Worm (Caenorhabditis elegans): ENCODE measurements around the gene M04B2.2.
A peak's percentile ranks its signal among the peaks of the same experiment; 100 is the strongest.

Gene M04B2.2

ce11 chrIV:11522225-11522952, 5.5 kb upstream of the M04B2.2 start (continued):
- TF ChIP-seq somi-1 (GFP tag; optimal IDR thresholded peaks at IDR 0.05) (peak; percentile 29), lin-40 (tag; optimal IDR thresholded peaks at IDR 0.05) (peak; percentile 70), attf-6 (GFP tag; IDR thresholded peaks at IDR 0.05) (no peak), D2030.7 (GFP tag; IDR thresholded peaks at IDR 0.05) (no peak), F23B12.7 (tag; optimal IDR thresholded peaks at IDR 0.05; ENCODE audit: insufficient read depth) (no peak), B0336.3 (GFP tag; IDR thresholded peaks at IDR 0.05) (peak; percentile 73), akir-1 (GFP tag; optimal IDR thresholded peaks at IDR 0.05) (no peak), die-1 (tag; optimal IDR thresholded peaks at IDR 0.05) (no peak), atf-7 (tag; optimal IDR thresholded peaks at IDR 0.05) (peak; percentile 87), hmg-20 (GFP tag; IDR thresholded peaks at IDR 0.05) (no peak), ztf-3 (GFP tag; optimal IDR thresholded peaks at IDR 0.05) (no peak), hlh-26 (GFP tag; conservative IDR thresholded peaks at IDR 0.05) (no peak), ztf-6 (GFP tag; IDR thresholded peaks at IDR 0.05) (no peak), nhr-120 (GFP tag; IDR thresholded peaks at IDR 0.05) (no peak), him-1 (tag; optimal IDR thresholded peaks at IDR 0.05) (no peak), hlh-12 (tag; optimal IDR thresholded peaks at IDR 0.05) (no peak), ztf-28 (GFP tag; IDR thresholded peaks at IDR 0.05) (no peak), nhr-80 (tag; optimal IDR thresholded peaks at IDR 0.05) (peak; percentile 20), sea-2 (GFP tag; IDR thresholded peaks at IDR 0.05) (no peak), egrh-3 (GFP tag; IDR thresholded peaks at IDR 0.05) (no peak), ceh-27 (GFP tag; optimal IDR thresholded peaks at IDR 0.05) (no peak), gei-17 (GFP tag; optimal IDR thresholded peaks at IDR 0.05) (peak; percentile 29), ztf-25 (GFP tag; IDR thresholded peaks at IDR 0.05) (0 out of 2 replicates have a peak, but pooled peaks have one; percentile 11), efl-1 (GFP tag; optimal IDR thresholded peaks at IDR 0.05) (peak; percentile 78)

- TF ChIP-seq lin-26 (GFP tag; IDR thresholded peaks at IDR 0.05) (0 out of 2 replicates have a peak, but pooled peaks have one; percentile 55), attf-5 (GFP tag; optimal IDR thresholded peaks at IDR 0.05) (no peak), let-607 (tag; optimal IDR thresholded peaks at IDR 0.05) (no peak), zim-3 (tag; optimal IDR thresholded peaks at IDR 0.05) (no peak), ztf-28 (GFP tag; IDR thresholded peaks at IDR 0.05) (no peak), snpc-1.3 (tag; optimal IDR thresholded peaks at IDR 0.05; ENCODE audit: insufficient read depth) (no peak), ztf-22 (GFP tag; optimal IDR thresholded peaks at IDR 0.05) (no peak), lin-35 (GFP tag; optimal IDR thresholded peaks at IDR 0.05) (peak in 1 of 3 experiments; percentile 1), fkh-3 (tag; optimal IDR thresholded peaks at IDR 0.05) (no peak), F37B4.10 (GFP tag; IDR thresholded peaks at IDR 0.05) (no peak), rcor-1 (GFP tag; IDR thresholded peaks at IDR 0.05) (0 out of 2 replicates have a peak, but pooled peaks have one; percentile 14), F33H1.4 (GFP tag; IDR thresholded peaks at IDR 0.05) (no peak), attf-3 (GFP tag; conservative IDR thresholded peaks at IDR 0.05) (0 out of 2 replicates have a peak, but pooled peaks have one; percentile 15), tbx-9 (tag; optimal IDR thresholded peaks at IDR 0.05; ENCODE audit: borderline replicate concordance) (no peak), lir-1 (GFP tag; conservative IDR thresholded peaks at IDR 0.05) (peak; percentile 83), ekl-4 (GFP tag; IDR thresholded peaks at IDR 0.05) (0 out of 2 replicates have a peak, but pooled peaks have one; percentile 9), madf-6 (GFP tag; IDR thresholded peaks at IDR 0.05) (0 out of 2 replicates have a peak, but pooled peaks have one; percentile 9)
Measured at ce11 chrIV:11523685-11524084, 4.2 kb upstream of the M04B2.2 start.

All from whole organism, young adult.